Fruit fly (Drosophila melanogaster) whole organism, embryonic: Measurements from ENCODE around the gene CG4594.

Source experiments
- Aef1 ChIP-seq: fragments of 200-800 bp; sonication (Bioruptor generic); IDR thresholded peaks from 3 replicates; pipeline ENCODE4 v1.3.6; 2022; ENCODE audit warnings: missing biosample characterization, missing genetic modification characterization
- Atf-2 ChIP-seq: fragments of 200-800 bp; sonication (Bioruptor generic); optimal IDR thresholded peaks from 2 replicates; lab custom pipeline; 2016; ENCODE audit warnings: missing biosample characterization, missing genetic modification characterization
- Awh ChIP-seq: fragments of 200-800 bp; sonication (Bioruptor generic); IDR thresholded peaks from 2 replicates; pipeline ENCODE4, ENCODE4 v1.3.6; 2022; ENCODE audit warnings: missing biosample characterization, missing genetic modification characterization
- B-H1 ChIP-seq: fragments of 200-800 bp; sonication (Bioruptor generic); IDR thresholded peaks from 3 replicates; pipeline ENCODE4 v1.3.6; 2022; ENCODE audit warnings: missing biosample characterization, missing genetic modification characterization
- CG10543 ChIP-seq: fragments of 200-800 bp; sonication (Bioruptor generic); optimal IDR thresholded peaks from 3 replicates; lab custom pipeline; 2017; ENCODE audit warnings: missing biosample characterization, mild to moderate bottlenecking, missing genetic modification characterization, moderate library complexity
- CG10565 ChIP-seq: fragments of 200-800 bp; sonication (Bioruptor generic); optimal IDR thresholded peaks from 3 replicates; lab custom pipeline; 2016; ENCODE audit warnings: missing biosample characterization, mild to moderate bottlenecking, missing genetic modification characterization
- CG11093 ChIP-seq: fragments of 200-800 bp; sonication (Bioruptor generic); IDR thresholded peaks from 3 replicates; pipeline ENCODE4 v1.3.6; 2022; ENCODE audit warnings: missing biosample characterization, missing genetic modification characterization
- CG11247 ChIP-seq: fragments of 200-800 bp; sonication (Bioruptor generic); IDR thresholded peaks from 2 replicates; pipeline ENCODE4 v1.3.6; 2022; ENCODE audit warnings: missing biosample characterization, missing genetic modification characterization
- CG12769 ChIP-seq: fragments of 200-800 bp; sonication (Bioruptor generic); optimal IDR thresholded peaks from 2 replicates; lab custom pipeline; 2019; ENCODE audit warnings: missing biosample characterization, mild to moderate bottlenecking, missing genetic modification characterization, moderate library complexity
- CG15514 ChIP-seq: fragments of 200-800 bp; sonication (Bioruptor generic); optimal IDR thresholded peaks from 3 replicates; lab custom pipeline; 2017; ENCODE audit warnings: missing biosample characterization, missing genetic modification characterization, mild to moderate bottlenecking, moderate library complexity, missing genetic modification reagents
- CG2116 ChIP-seq: fragments of 200-800 bp; sonication (Bioruptor generic); optimal IDR thresholded peaks from 3 replicates; lab custom pipeline; 2018; ENCODE audit warnings: missing biosample characterization, mild to moderate bottlenecking, missing genetic modification characterization
- CG42726 ChIP-seq: fragments of 200-800 bp; sonication (Bioruptor generic); IDR thresholded peaks from 2 replicates; pipeline ENCODE4 v1.3.6; 2022; ENCODE audit warnings: missing biosample characterization, missing genetic modification characterization; ENCODE audit not compliant: partially characterized antibody
- CG4730 ChIP-seq: fragments of 200-800 bp; sonication (Bioruptor generic); IDR thresholded peaks from 2 replicates; pipeline ENCODE4 v1.3.6; 2022; ENCODE audit warnings: missing biosample characterization, missing genetic modification characterization
- CG5245 ChIP-seq: fragments of 200-800 bp; sonication (Bioruptor generic); optimal IDR thresholded peaks from 3 replicates; lab custom pipeline; 2016; ENCODE audit warnings: missing biosample characterization, missing genetic modification characterization
- CG5953 ChIP-seq: fragments of 200-800 bp; sonication (Bioruptor generic); IDR thresholded peaks from 2 replicates; pipeline ENCODE4 v1.3.6; 2022; ENCODE audit warnings: missing biosample characterization, missing genetic modification characterization
- CG8089 ChIP-seq: fragments of 200-800 bp; sonication (Bioruptor generic); optimal IDR thresholded peaks from 3 replicates; lab custom pipeline; 2016; ENCODE audit warnings: missing biosample characterization, missing genetic modification characterization
- D ChIP-seq, 2 experiments: fragments of 200-800 bp in 1 of 2; fragments of >200 bp in 1 of 2; sonication (Bioruptor generic) in 1 of 2; optimal IDR thresholded peaks; 2 replicates in 1 of 2; 3 replicates in 1 of 2; lab custom pipeline; 2017; ENCODE audit warnings: mild to moderate bottlenecking in 1 of 2, missing biosample characterization in 1 of 2, missing genetic modification characterization in 1 of 2, missing genetic modification reagents in 1 of 2
- Doc3 ChIP-seq: fragments of 200-800 bp; sonication (Bioruptor generic); IDR thresholded peaks from 3 replicates; pipeline ENCODE4 v1.3.6; 2022; ENCODE audit warnings: missing biosample characterization, missing genetic modification characterization; ENCODE audit not compliant: partially characterized antibody
- Drgx ChIP-seq: fragments of 200-800 bp; sonication (Bioruptor generic); IDR thresholded peaks from 2 replicates; pipeline ENCODE4 v1.3.6; 2022; ENCODE audit warnings: missing biosample characterization, missing genetic modification characterization
- Eip74EF ChIP-seq, 2 experiments: fragments of 200-800 bp in 1 of 2; fragments of >200 bp in 1 of 2; sonication (Bioruptor generic) in 1 of 2; optimal IDR thresholded peaks; 2 replicates each; lab custom pipeline; 2017 to 2019; ENCODE audit warnings: missing biosample characterization in 2 of 2, missing genetic modification characterization in 2 of 2, mild to moderate bottlenecking in 1 of 2, moderate library complexity in 1 of 2
- Ets65A ChIP-seq: fragments of 200-800 bp; sonication (Bioruptor generic); peaks from one replicate; lab custom pipeline; 2016; ENCODE audit warnings: missing biosample characterization, missing genetic modification characterization
- Ets97D ChIP-seq: fragments of 200-800 bp; sonication (Bioruptor generic); optimal IDR thresholded peaks from 3 replicates; lab custom pipeline; 2016; ENCODE audit warnings: missing biosample characterization, missing genetic modification characterization
- Fer3 ChIP-seq: fragments of 200-800 bp; sonication (Bioruptor generic); optimal IDR thresholded peaks from 2 replicates; lab custom pipeline; 2018; ENCODE audit warnings: missing biosample characterization, mild to moderate bottlenecking, missing genetic modification characterization, moderate library complexity
- GATAe ChIP-seq: fragments of 200-800 bp; sonication (Bioruptor generic); conservative IDR thresholded peaks from 2 replicates; pipeline ENCODE4 v1.3.6; 2022; ENCODE audit warnings: missing biosample characterization, missing genetic modification characterization
- Hmr ChIP-seq: fragments of 200-800 bp; sonication (Bioruptor generic); optimal IDR thresholded peaks from 3 replicates; lab custom pipeline; 2017; ENCODE audit warnings: mild to moderate bottlenecking, missing biosample characterization, missing genetic modification reagents, missing genetic modification characterization
- Kr ChIP-seq: fragments of 200-800 bp; sonication (Bioruptor generic); optimal IDR thresholded peaks from 2 replicates; lab custom pipeline; 2017; ENCODE audit warnings: missing biosample characterization, mild to moderate bottlenecking, missing genetic modification characterization
- Oli ChIP-seq: fragments of 200-800 bp; sonication (Bioruptor generic); optimal IDR thresholded peaks from 2 replicates; lab custom pipeline; 2018; ENCODE audit warnings: missing biosample characterization, mild to moderate bottlenecking, missing genetic modification characterization, moderate library complexity
- Optix ChIP-seq: fragments of 200-800 bp; sonication (Bioruptor generic); IDR thresholded peaks from 3 replicates; pipeline ENCODE4 v1.3.6; 2022; ENCODE audit warnings: missing biosample characterization, missing genetic modification characterization
- Sin3A ChIP-seq: fragments of >200 bp; optimal IDR thresholded peaks from 2 replicates; lab custom pipeline; 2018
- Six4 ChIP-seq: fragments of 200-800 bp; sonication (Bioruptor generic); optimal IDR thresholded peaks from 2 replicates; lab custom pipeline; 2016; ENCODE audit warnings: missing biosample characterization, missing genetic modification characterization
- Sox102F ChIP-seq: fragments of 200-800 bp; sonication (Bioruptor generic); optimal IDR thresholded peaks from 2 replicates; lab custom pipeline; 2018; ENCODE audit warnings: missing biosample characterization, mild to moderate bottlenecking, missing genetic modification characterization, moderate library complexity
- Ssrp ChIP-seq: fragments of 200-800 bp; sonication (Bioruptor generic); optimal IDR thresholded peaks from 2 replicates; lab custom pipeline; 2018; ENCODE audit warnings: missing biosample characterization, mild to moderate bottlenecking, missing genetic modification characterization, moderate library complexity
- Usf ChIP-seq: fragments of 200-800 bp; sonication (Bioruptor generic); optimal IDR thresholded peaks from 2 replicates; lab custom pipeline; 2017; ENCODE audit warnings: missing genotype, missing biosample characterization, missing genetic modification characterization
- Xrp1 ChIP-seq: fragments of 200-800 bp; sonication (Bioruptor generic); IDR thresholded peaks from 2 replicates; pipeline ENCODE4 v1.3.6; 2022; ENCODE audit warnings: missing biosample characterization, missing genetic modification characterization
- chm ChIP-seq: fragments of 200-800 bp; sonication (Bioruptor generic); IDR thresholded peaks from 2 replicates; pipeline ENCODE4 v1.3.6; 2022; ENCODE audit warnings: missing biosample characterization, missing genetic modification characterization
- cwo ChIP-seq: fragments of 200-800 bp; sonication (Bioruptor generic); optimal IDR thresholded peaks from 3 replicates; lab custom pipeline; 2017; ENCODE audit warnings: missing biosample characterization, missing genetic modification characterization, mild to moderate bottlenecking, moderate library complexity, missing genetic modification reagents
- da ChIP-seq: fragments of 200-800 bp; sonication (Bioruptor generic); optimal IDR thresholded peaks from 2 replicates; lab custom pipeline; 2016; ENCODE audit warnings: missing biosample characterization, missing genetic modification characterization
- eyg ChIP-seq: fragments of 200-800 bp; sonication (Bioruptor generic); optimal IDR thresholded peaks from 3 replicates; lab custom pipeline; 2016; ENCODE audit warnings: missing biosample characterization, missing genetic modification characterization
- gsb ChIP-seq: fragments of 200-800 bp; sonication (Bioruptor generic); IDR thresholded peaks from 2 replicates; pipeline ENCODE4 v1.3.6; 2022; ENCODE audit warnings: missing biosample characterization, missing genetic modification characterization
- hb ChIP-seq: fragments of 200-800 bp; sonication (Bioruptor generic); IDR thresholded peaks from 3 replicates; pipeline ENCODE4 v1.3.6; 2022; ENCODE audit warnings: missing biosample characterization, missing genetic modification characterization; ENCODE audit not compliant: partially characterized antibody
- jigr1 ChIP-seq: fragments of 200-800 bp; sonication (Bioruptor generic); IDR thresholded peaks from 3 replicates; pipeline ENCODE4 v1.3.6; 2022; ENCODE audit warnings: missing biosample characterization, missing genetic modification characterization
- lbe ChIP-seq: fragments of 200-800 bp; sonication (Bioruptor generic); optimal IDR thresholded peaks from 2 replicates; lab custom pipeline; 2016; ENCODE audit warnings: missing biosample characterization, mild to moderate bottlenecking, missing genetic modification characterization
- oc ChIP-seq: fragments of 200-800 bp; sonication (Bioruptor generic); optimal IDR thresholded peaks from 2 replicates; lab custom pipeline; 2018; ENCODE audit warnings: missing biosample characterization, mild to moderate bottlenecking, missing genetic modification characterization, moderate library complexity
- row ChIP-seq: fragments of 200-800 bp; sonication (Bioruptor generic); IDR thresholded peaks from 3 replicates; pipeline ENCODE4 v1.3.6; 2022; ENCODE audit warnings: missing biosample characterization, missing genetic modification characterization
- salm ChIP-seq: fragments of 200-800 bp; sonication (Bioruptor generic); optimal IDR thresholded peaks from 2 replicates; lab custom pipeline; 2018; ENCODE audit warnings: missing biosample characterization, mild to moderate bottlenecking, missing genetic modification characterization
- ssp ChIP-seq: fragments of 200-800 bp; sonication (Bioruptor generic); IDR thresholded peaks from 2 replicates; pipeline ENCODE4 v1.3.6; 2022; ENCODE audit warnings: missing biosample characterization, missing genetic modification characterization
- vfl ChIP-seq: fragments of 200-800 bp; sonication (Bioruptor generic); optimal IDR thresholded peaks from 2 replicates; lab custom pipeline; 2016; ENCODE audit warnings: missing biosample characterization, missing genetic modification characterization
- zen2 ChIP-seq: fragments of 200-800 bp; sonication (Bioruptor generic); IDR thresholded peaks from 3 replicates; pipeline ENCODE4 v1.3.6; 2022; ENCODE audit warnings: missing biosample characterization, missing genetic modification characterization; ENCODE audit not compliant: partially characterized antibody
- zfh2 ChIP-seq: fragments of 200-800 bp; sonication (Bioruptor generic); optimal IDR thresholded peaks from 2 replicates; lab custom pipeline; 2016; ENCODE audit warnings: missing biosample characterization, missing genetic modification characterization

CG4594 gene

DNA sequence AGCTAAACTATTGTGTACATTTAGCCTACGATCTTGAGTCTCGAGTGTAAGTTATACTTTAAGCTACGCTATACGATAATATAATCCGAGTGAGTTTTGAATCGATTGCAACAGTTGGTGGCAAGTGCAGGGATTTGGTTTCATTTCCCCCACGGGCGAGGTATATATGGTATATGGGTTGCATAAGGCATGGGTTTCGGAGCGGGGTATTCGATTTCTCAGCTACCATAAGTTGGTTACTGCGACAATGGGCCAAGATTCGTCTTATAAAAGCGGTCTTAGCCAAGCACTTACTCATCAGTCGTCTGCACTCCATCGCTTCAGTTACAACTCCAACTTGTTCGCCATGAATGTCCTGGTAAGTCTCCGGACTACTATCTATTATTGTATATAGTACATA lies 10.3 kb downstream of the CG4594 start, which contains the start of gene CG42367:
Gene CG42367, plus strand, starts transcription at position 301 of the 400 bp plus-strand sequence.
- TF ChIP-seq Atf-2 (GFP tag; lab: Kevin White, UChicago) (no peak), Six4 (no peak), CG10565 (no peak), row (GFP tag; lab: Robert Waterston, UW) (no peak), Usf (GFP tag; lab: Kevin White, UChicago) (no peak), hb (no peak), Fer3 (tag; lab: Kevin White, UChicago) (no peak), D (optimal IDR thresholded peaks at IDR 0.05; lab: Kevin White, UChicago) (no peak), D (GFP tag; optimal IDR thresholded peaks at IDR 0.05; lab: Kevin White, UChicago) (no peak), CG42726 (GFP tag; lab: Robert Waterston, UW) (no peak), jigr1 (GFP tag; lab: Robert Waterston, UW) (no peak), gsb (GFP tag; lab: Robert Waterston, UW) (no peak), CG4730 (GFP tag; lab: Robert Waterston, UW) (no peak), Oli (tag; lab: Kevin White, UChicago) (no peak), Eip74EF (GFP tag; optimal IDR thresholded peaks at IDR 0.05; lab: Kevin White, UChicago) (no peak), CG5245 (GFP tag; lab: Kevin White, UChicago) (no peak), Awh (GFP tag; lab: Robert Waterston, UW) (no peak)

dm6 chr2L:9933063-9933462 lies 13.1 kb downstream of the CG4594 start, which contains the start of gene Cpr30F:
TSS of gene Cpr30F (minus strand) at chr2L:9933163.
- TF ChIP-seq Sox102F (GFP tag; lab: Kevin White, UChicago) (no peak), Doc3 (no peak), zfh2 (no peak), salm (tag; lab: Kevin White, UChicago) (no peak), CG12769 (tag; lab: Kevin White, UChicago) (no peak)

DNA sequence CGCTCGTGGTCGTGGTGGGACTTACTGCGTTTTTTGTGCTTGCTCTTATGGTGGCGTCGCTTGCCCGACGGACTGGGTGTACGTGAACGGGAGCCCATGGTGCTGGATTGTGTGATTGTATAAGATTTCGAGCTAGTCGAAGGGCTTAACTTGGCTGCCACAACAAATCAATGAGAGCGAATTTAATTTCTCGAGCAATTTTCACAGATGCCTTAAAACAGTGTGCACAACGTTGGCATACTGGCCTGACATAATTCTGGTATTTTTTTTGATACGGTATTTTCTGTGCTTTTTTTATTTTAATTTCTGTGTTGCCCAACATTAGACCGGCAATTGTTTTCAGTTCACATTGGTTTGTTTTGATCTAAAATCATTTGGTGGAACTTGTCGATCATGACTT lies 17.9 kb downstream of the CG4594 start, which contains the start of gene Arglu1:
Gene Arglu1, minus strand, starts transcription at position 227 of the 400 bp plus-strand sequence.
- TF ChIP-seq CG12769 (tag; lab: Kevin White, UChicago): no peak
- no peak for TF ChIP-seq GATAe (GFP tag; lab: Robert Waterston, UW)
- TF ChIP-seq da: no peak
- TF ChIP-seq chm (GFP tag; lab: Robert Waterston, UW): no peak
- 0 out of 3 replicates have a peak, but pooled peaks have one; percentile 23 for TF ChIP-seq zen2 (GFP tag; lab: Robert Waterston, UW)
- TF ChIP-seq ssp (GFP tag; lab: Robert Waterston, UW): 0 out of 2 replicates have a peak, but pooled peaks have one; percentile 18
- peak; percentile 0 for TF ChIP-seq CG2116
- TF ChIP-seq Drgx (GFP tag; lab: Robert Waterston, UW): 0 out of 2 replicates have a peak, but pooled peaks have one; percentile 14
- no peak for TF ChIP-seq Optix (GFP tag; lab: Robert Waterston, UW)
- TF ChIP-seq Hmr (GFP tag; lab: Kevin White, UChicago): no peak
- TF ChIP-seq oc (tag; lab: Kevin White, UChicago): no peak
- peak; percentile 37 for TF ChIP-seq Ets97D
- TF ChIP-seq B-H1: no peak
- no peak for TF ChIP-seq CG11093
- peak; percentile 29 for TF ChIP-seq lbe (GFP tag; lab: Kevin White, UChicago)
- TF ChIP-seq CG10543 (GFP tag; lab: Kevin White, UChicago): no peak
- peak; percentile 25 for TF ChIP-seq eyg (GFP tag; lab: Kevin White, UChicago)
- no peak for TF ChIP-seq Kr
- TF ChIP-seq vfl: no peak
- TF ChIP-seq CG15514: peak; percentile 78
- TF ChIP-seq CG11247: peak; percentile 39; the same call in 1 of the 2 replicates
- TF ChIP-seq Ets65A (GFP tag; lab: Kevin White, UChicago): no peak
- TF ChIP-seq Sin3A: peak; percentile 18
- TF ChIP-seq Aef1 (GFP tag; lab: Robert Waterston, UW): no peak
- TF ChIP-seq Xrp1 (GFP tag; lab: Robert Waterston, UW): 0 out of 2 replicates have a peak, but pooled peaks have one; percentile 15
- TF ChIP-seq CG5953: no peak
- no peak for TF ChIP-seq CG8089 (GFP tag; lab: Kevin White, UChicago)
- no peak for TF ChIP-seq cwo
- TF ChIP-seq Ssrp: no peak
